Worm (Caenorhabditis elegans): Measurements from ENCODE around the gene ZC190.8.

DNA sequence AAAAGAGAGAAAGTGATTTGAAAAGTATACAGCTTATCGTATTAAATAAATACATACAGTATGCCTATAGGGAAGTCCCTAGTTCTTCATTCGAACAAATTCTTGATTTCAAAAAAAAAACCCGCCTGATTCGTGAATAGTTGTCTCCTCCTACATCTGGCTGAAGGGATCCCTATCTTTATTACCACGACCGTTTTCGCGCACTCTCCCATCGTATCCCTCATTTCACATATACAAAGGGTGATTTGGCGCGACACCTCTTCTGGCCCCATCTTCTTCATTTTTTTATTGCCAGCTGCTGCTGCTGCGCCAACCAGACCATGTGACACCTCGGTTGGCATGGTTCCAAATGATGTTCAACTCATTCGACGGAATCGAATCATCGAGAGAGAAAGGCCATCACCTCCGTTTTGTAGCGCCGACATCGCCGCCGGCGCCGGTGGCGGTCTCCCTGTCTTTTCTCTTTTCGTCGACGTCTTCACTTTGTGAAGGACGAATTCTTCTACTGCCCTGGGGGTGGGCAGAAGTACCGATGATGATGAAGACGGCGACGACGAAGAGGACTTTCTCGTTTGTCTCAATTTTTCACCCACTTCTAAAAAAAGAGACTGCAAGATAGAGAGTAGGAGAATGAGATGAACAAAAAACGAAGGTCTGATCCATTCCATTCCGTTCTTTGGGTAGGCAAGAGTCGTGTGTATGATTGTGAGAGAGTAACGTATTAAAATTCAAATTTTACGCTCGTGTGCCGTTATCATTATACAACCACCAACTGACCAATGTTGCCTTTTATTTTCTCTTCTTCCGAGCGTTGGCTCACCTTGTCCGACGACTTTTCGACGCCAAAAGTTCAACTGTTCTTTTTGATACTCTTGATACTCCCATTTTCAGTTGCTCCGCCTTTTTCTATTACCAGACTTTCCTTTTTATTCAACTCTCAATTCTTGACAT is 25.3 kb downstream of the ZC190.8 start:
- peak; percentile 94 for TF ChIP-seq blmp-1 (tag; optimal IDR thresholded peaks at IDR 0.05)
- peak in 1 of 2 experiments; percentile 51 for TF ChIP-seq mdl-1 (tag; optimal IDR thresholded peaks at IDR 0.05)
- TF ChIP-seq nhr-85 (tag) = peak; percentile 99
- no peak for TF ChIP-seq nhr-77 (tag; optimal IDR thresholded peaks at IDR 0.05)
- peak; percentile 4 for TF ChIP-seq snpc-4 (tag; optimal IDR thresholded peaks at IDR 0.05)
- TF ChIP-seq nhr-19 (GFP tag; conservative IDR thresholded peaks at IDR 0.05) = peak; percentile 64
- no peak for TF ChIP-seq lin-15B (tag; optimal IDR thresholded peaks at IDR 0.05)

Data from whole organism, L1 larva.